Worm (Caenorhabditis elegans) whole organism, L1 larva: ENCODE data around the gene Y57G11A.5.

Source experiments
- ceh-88 ChIP-seq: fragments of 200-800 bp; sonication (Bioruptor generic); IDR thresholded peaks from 2 replicates; pipeline ENCODE4 v1.3.6; 2022; ENCODE audit warnings: missing genetic modification characterization, missing compliant biosample characterization
- elt-2 ChIP-seq: sonication (generic microtip); optimal IDR thresholded peaks from 2 replicates; lab custom pipeline; 2016; ENCODE audit warnings: missing genetic modification characterization, mild to moderate bottlenecking, inconsistent platforms, missing compliant biosample characterization, missing genetic modification reagents
- fos-1 ChIP-seq: fragments of 150-350 bp; optimal IDR thresholded peaks from 2 replicates; lab custom pipeline; 2014; ENCODE audit warnings: missing biosample characterization, missing genetic modification characterization
- nhr-11 ChIP-seq: fragments of 150-350 bp; optimal IDR thresholded peaks from 2 replicates; lab custom pipeline; 2014; ENCODE audit warnings: missing biosample characterization, missing genetic modification characterization
- tbx-2 ChIP-seq: sonication (generic microtip); optimal IDR thresholded peaks from 2 replicates; lab custom pipeline; 2016; ENCODE audit warnings: missing genetic modification characterization, missing compliant biosample characterization

ce11 chrIV:14549308-14549707 lies 37.0 kb upstream of the Y57G11A.5 start, which contains the start of gene T27E7.9:
- no peak for TF ChIP-seq nhr-11 (tag; lab: Kevin White, UChicago)
- TF ChIP-seq fos-1, result no peak
- TF ChIP-seq elt-2 (tag; lab: Kevin White, UChicago), result no peak
- no peak for TF ChIP-seq ceh-88 (GFP tag; lab: Robert Waterston, UW)
- no peak for TF ChIP-seq tbx-2 (tag; lab: Kevin White, UChicago)
